Worm (Caenorhabditis elegans) whole organism, L4 larva: Measurements from ENCODE around the gene F54E12.2.
A peak's percentile ranks its signal among the peaks of the same experiment; 100 is the strongest.

ENCODE experiments used
- F44E2.7 ChIP-seq: fragments of 200-800 bp; sonication (Bioruptor generic); IDR thresholded peaks from 2 replicates; pipeline ENCODE4 v2.1.2; 2022; ENCODE audit warnings: missing genetic modification characterization, missing compliant biosample characterization
- R02D3.7 ChIP-seq: fragments of 150-350 bp; sonication (generic microtip); optimal IDR thresholded peaks from 3 replicates; lab custom pipeline; 2014; ENCODE audit warnings: missing biosample characterization, missing genetic modification characterization
- T20F7.1 ChIP-seq: fragments of 200-800 bp; sonication (Bioruptor generic); optimal IDR thresholded peaks from 2 replicates; lab custom pipeline; 2018; ENCODE audit warnings: mild to moderate bottlenecking, missing genetic modification characterization, missing compliant biosample characterization
- T26A8.4 ChIP-seq: fragments of 200-800 bp; sonication (Bioruptor generic); IDR thresholded peaks from 2 replicates; pipeline ENCODE4 v1.3.6; 2022; ENCODE audit warnings: missing genetic modification characterization, missing compliant biosample characterization
- Y105C5A.15 ChIP-seq: fragments of 200-800 bp; sonication (Bioruptor generic); IDR thresholded peaks from 2 replicates; pipeline ENCODE4 v1.3.6; 2022; ENCODE audit warnings: missing genetic modification characterization, missing compliant biosample characterization
- Y75B8A.6 ChIP-seq: fragments of 200-800 bp; sonication (Bioruptor generic); IDR thresholded peaks from 2 replicates; pipeline ENCODE4 v1.3.6; 2022; ENCODE audit warnings: missing genetic modification reagents, missing genetic modification characterization, missing compliant biosample characterization
- ZK337.2 ChIP-seq: fragments of 200-800 bp; sonication (Bioruptor generic); IDR thresholded peaks from 2 replicates; pipeline ENCODE4 v1.3.6; 2022; ENCODE audit warnings: missing genetic modification reagents, missing genetic modification characterization, missing compliant biosample characterization
- aha-1 ChIP-seq: fragments of 150-350 bp; peaks from one replicate; lab custom pipeline; 2014; ENCODE audit warnings: missing biosample characterization, missing genetic modification characterization
- aly-2 ChIP-seq: sonication (generic microtip); optimal IDR thresholded peaks from 2 replicates; lab custom pipeline; 2018; ENCODE audit warnings: missing biosample characterization, missing genetic modification characterization
- attf-4 ChIP-seq: sonication (generic microtip); optimal IDR thresholded peaks from 3 replicates; lab custom pipeline; 2017; ENCODE audit warnings: missing biosample characterization, missing genetic modification characterization
- ceh-32 ChIP-seq: sonication (generic microtip); optimal IDR thresholded peaks from 2 replicates; lab custom pipeline; 2016; ENCODE audit warnings: mild to moderate bottlenecking, missing genetic modification characterization, missing compliant biosample characterization; ENCODE audit not compliant: poor library complexity
- ceh-44 ChIP-seq: fragments of 200-800 bp; sonication (Bioruptor generic); IDR thresholded peaks from 2 replicates; pipeline ENCODE4 v1.3.6; 2022; ENCODE audit warnings: missing genetic modification reagents, missing genetic modification characterization, missing compliant biosample characterization
- daf-16 ChIP-seq, 3 experiments: sonication (generic microtip); optimal IDR thresholded peaks; 2 replicates each; lab custom pipeline; 2016 to 2017; ENCODE audit warnings: missing genetic modification characterization in 3 of 3, missing genetic modification reagents in 3 of 3, mild to moderate bottlenecking in 2 of 3, missing compliant biosample characterization in 2 of 3, missing biosample characterization in 1 of 3, moderate library complexity in 1 of 3
- duxl-1 ChIP-seq: sonication (generic microtip); optimal IDR thresholded peaks from 2 replicates; lab custom pipeline; 2016; ENCODE audit warnings: mild to moderate bottlenecking, missing genetic modification characterization, moderate library complexity, missing compliant biosample characterization; ENCODE audit not compliant: poor library complexity
- fos-1 ChIP-seq: fragments of 150-350 bp; optimal IDR thresholded peaks from 2 replicates; lab custom pipeline; 2014; ENCODE audit warnings: missing biosample characterization, missing genetic modification characterization
- hif-1 ChIP-seq, 2 experiments: sonication (generic microtip); optimal IDR thresholded peaks; 2 replicates each; lab custom pipeline; 2016 to 2017; ENCODE audit warnings: missing compliant biosample characterization in 2 of 2, missing genetic modification characterization in 2 of 2, missing genetic modification reagents in 2 of 2, missing genotype in 2 of 2, mild to moderate bottlenecking in 1 of 2
- hlh-30 ChIP-seq: sonication (generic microtip); optimal IDR thresholded peaks from 2 replicates; lab custom pipeline; 2017; ENCODE audit warnings: antibody characterized with exemption, mild to moderate bottlenecking, missing genetic modification characterization, missing compliant biosample characterization; ENCODE audit not compliant: insufficient read depth
- hmg-1.1 ChIP-seq: fragments of 200-800 bp; sonication (Bioruptor generic); IDR thresholded peaks from 2 replicates; pipeline ENCODE4 v1.3.6; 2022; ENCODE audit warnings: missing genetic modification reagents, missing genetic modification characterization, missing compliant biosample characterization
- jun-1 ChIP-seq: fragments of 150-350 bp; optimal IDR thresholded peaks from 2 replicates; lab custom pipeline; 2014; ENCODE audit warnings: missing biosample characterization, missing genetic modification reagents, missing genetic modification characterization
- lim-7 ChIP-seq: fragments of 200-800 bp; sonication (Bioruptor generic); IDR thresholded peaks from 2 replicates; pipeline ENCODE4 v1.3.6; 2022; ENCODE audit warnings: missing genetic modification characterization, missing compliant biosample characterization
- lin-38 ChIP-seq: fragments of 200-800 bp; sonication (Bioruptor generic); IDR thresholded peaks from 2 replicates; pipeline ENCODE4 v1.3.6; 2022; ENCODE audit warnings: missing genetic modification reagents, missing genetic modification characterization, missing compliant biosample characterization
- lsy-2 ChIP-seq, 2 experiments: fragments of 150-350 bp in 1 of 2; sonication (generic microtip) in 1 of 2; optimal IDR thresholded peaks; 2 replicates each; lab custom pipeline; 2014 to 2017; ENCODE audit warnings: missing biosample characterization in 2 of 2, missing genetic modification characterization in 2 of 2
- madf-9 ChIP-seq: fragments of 200-800 bp; sonication (Bioruptor generic); conservative IDR thresholded peaks from 2 replicates; pipeline ENCODE4 v1.3.6; 2022; ENCODE audit warnings: missing genetic modification reagents, missing genetic modification characterization, missing compliant biosample characterization
- mdt-29 ChIP-seq: fragments of 200-800 bp; sonication (Bioruptor generic); IDR thresholded peaks from 2 replicates; pipeline ENCODE4 v1.3.6; 2022; ENCODE audit warnings: missing genetic modification reagents, missing genetic modification characterization, missing compliant biosample characterization
- mes-2 ChIP-seq: sonication (generic microtip); optimal IDR thresholded peaks from 2 replicates; lab custom pipeline; 2016; ENCODE audit warnings: missing genotype, mild to moderate bottlenecking, missing genetic modification characterization, missing compliant biosample characterization; ENCODE audit not compliant: poor library complexity, severe bottlenecking
- nhr-10 ChIP-seq: fragments of 150-350 bp; optimal IDR thresholded peaks from 2 replicates; lab custom pipeline; 2014; ENCODE audit warnings: missing biosample characterization, missing genetic modification characterization
- nhr-102 ChIP-seq: sonication (generic microtip); optimal IDR thresholded peaks from 2 replicates; lab custom pipeline; 2016; ENCODE audit warnings: mild to moderate bottlenecking, missing genetic modification characterization, moderate library complexity, missing compliant biosample characterization
- nhr-41 ChIP-seq: fragments of 200-800 bp; sonication (Bioruptor generic); IDR thresholded peaks from 2 replicates; pipeline ENCODE4 v1.3.6; 2022; ENCODE audit warnings: missing genetic modification reagents, missing genetic modification characterization, missing compliant biosample characterization
- nhr-42 ChIP-seq: fragments of 200-800 bp; sonication (Bioruptor generic); IDR thresholded peaks from 2 replicates; pipeline ENCODE4 v1.3.6; 2022; ENCODE audit warnings: missing genetic modification characterization, missing compliant biosample characterization
- php-3 ChIP-seq: fragments of 200-800 bp; sonication (Bioruptor generic); IDR thresholded peaks from 2 replicates; pipeline ENCODE4 v1.3.6; 2022; ENCODE audit warnings: missing genetic modification reagents, missing genetic modification characterization, missing compliant biosample characterization
- pqm-1 ChIP-seq: sonication (generic microtip); optimal IDR thresholded peaks from 2 replicates; lab custom pipeline; 2017; ENCODE audit warnings: missing biosample characterization, missing genetic modification characterization
- rbr-2 ChIP-seq: sonication (generic microtip); optimal IDR thresholded peaks from 2 replicates; lab custom pipeline; 2016; ENCODE audit warnings: missing genotype, missing genetic modification characterization, missing compliant biosample characterization
- saeg-2 ChIP-seq: fragments of 200-800 bp; sonication (Bioruptor generic); IDR thresholded peaks from 2 replicates; pipeline ENCODE4 v1.3.6; 2022; ENCODE audit warnings: missing genetic modification reagents, missing genetic modification characterization, missing compliant biosample characterization
- spr-3 ChIP-seq: fragments of 200-800 bp; sonication (Bioruptor generic); optimal IDR thresholded peaks from 2 replicates; lab custom pipeline; 2018; ENCODE audit warnings: mild to moderate bottlenecking, missing genetic modification characterization, missing compliant biosample characterization
- unc-39 ChIP-seq: sonication (generic microtip); optimal IDR thresholded peaks from 2 replicates; lab custom pipeline; 2017; ENCODE audit warnings: missing biosample characterization, missing genetic modification characterization
- zag-1 ChIP-seq: fragments of 150-350 bp; optimal IDR thresholded peaks from 2 replicates; lab custom pipeline; 2014; ENCODE audit warnings: missing biosample characterization, missing genetic modification characterization
- zfp-2 ChIP-seq: sonication (generic microtip); optimal IDR thresholded peaks from 2 replicates; lab custom pipeline; 2016; ENCODE audit warnings: mild to moderate bottlenecking, missing genetic modification characterization, missing compliant biosample characterization
- zfp-3 ChIP-seq: fragments of 200-800 bp; sonication (Bioruptor generic); conservative IDR thresholded peaks from 2 replicates; pipeline ENCODE4 v1.3.6; 2022; ENCODE audit warnings: missing genetic modification reagents, missing genetic modification characterization, missing compliant biosample characterization
- ztf-7 ChIP-seq: fragments of 150-350 bp; optimal IDR thresholded peaks from 2 replicates; lab custom pipeline; 2014; ENCODE audit warnings: missing biosample characterization, missing genetic modification characterization

The F54E12.2 gene

ce11 chrIV:11349747-11350146, 12.8 kb upstream of the F54E12.2 start (continued):
- TF ChIP-seq hlh-30 (peak; percentile 72), ceh-32 (tag; lab: Kevin White, UChicago) (no peak), F44E2.7 (no peak), R02D3.7 (tag; lab: Kevin White, UChicago) (no peak), zag-1 (tag; lab: Kevin White, UChicago) (no peak), zfp-3 (GFP tag; lab: Robert Waterston, UW) (no peak), aha-1 (no peak), fos-1 (tag; lab: Kevin White, UChicago) (no peak), T26A8.4 (GFP tag; lab: Robert Waterston, UW) (no peak), duxl-1 (tag; lab: Kevin White, UChicago) (no peak), attf-4 (tag; lab: Kevin White, UChicago) (no peak), rbr-2 (peak; percentile 20), saeg-2 (GFP tag; lab: Robert Waterston, UW) (no peak), madf-9 (GFP tag; lab: Robert Waterston, UW) (no peak), nhr-10 (tag; lab: Kevin White, UChicago) (no peak), jun-1 (no peak), ZK337.2 (no peak), php-3 (GFP tag; lab: Robert Waterston, UW) (no peak), mdt-29 (GFP tag; lab: Robert Waterston, UW) (no peak)

- peak in 1 of 2 experiments; percentile 31 for TF ChIP-seq daf-16 (GFP tag; optimal IDR thresholded peaks at IDR 0.05; lab: Kevin White, UChicago)
- no peak for TF ChIP-seq daf-16 (tag; optimal IDR thresholded peaks at IDR 0.05; lab: Kevin White, UChicago)
- no peak for TF ChIP-seq lin-38 (GFP tag; lab: Robert Waterston, UW)
- no peak for TF ChIP-seq T20F7.1 (GFP tag; lab: Kevin White, UChicago)
- TF ChIP-seq hif-1 (tag; optimal IDR thresholded peaks at IDR 0.05; lab: Kevin White, UChicago): peak in 1 of 2 experiments; percentile 51
- TF ChIP-seq lsy-2 (tag; optimal IDR thresholded peaks at IDR 0.05; lab: Kevin White, UChicago): peak in 1 of 2 experiments; percentile 27
- TF ChIP-seq hmg-1.1: 0 out of 2 replicates have a peak, but pooled peaks have one; percentile 25
- no peak for TF ChIP-seq nhr-10 (tag; lab: Kevin White, UChicago)
- TF ChIP-seq ztf-7 (tag; lab: Kevin White, UChicago): no peak
- no peak for TF ChIP-seq nhr-41 (GFP tag; lab: Robert Waterston, UW)
Observed at ce11 chrIV:11348822-11349221, 11.8 kb upstream of the F54E12.2 start.

ce11 chrIV:11347275-11347674, 10.3 kb upstream of the F54E12.2 start:
- TF ChIP-seq hlh-30 (peak; percentile 17), nhr-102 (tag; lab: Kevin White, UChicago) (no peak)

- TF ChIP-seq zfp-2 (tag; lab: Kevin White, UChicago) (no peak), mes-2 (tag; lab: Kevin White, UChicago) (no peak), aly-2 (tag; lab: Kevin White, UChicago) (no peak), unc-39 (tag; lab: Kevin White, UChicago) (no peak), T26A8.4 (GFP tag; lab: Robert Waterston, UW) (no peak), nhr-42 (no peak), ceh-44 (GFP tag; lab: Robert Waterston, UW) (no peak), Y105C5A.15 (GFP tag; lab: Robert Waterston, UW) (no peak), Y75B8A.6 (GFP tag; lab: Robert Waterston, UW) (no peak), pqm-1 (tag; lab: Kevin White, UChicago) (no peak), lim-7 (GFP tag; lab: Robert Waterston, UW) (no peak), spr-3 (GFP tag; lab: Kevin White, UChicago) (no peak)
- TF ChIP-seq, all 104 proteins: peak for 0
Observed at ce11 chrIV:11344288-11344687, 7.3 kb upstream of the F54E12.2 start.
